Fruit fly (Drosophila melanogaster): ENCODE measurements around the gene GlcAT-I.
A peak's percentile ranks its signal among the peaks of the same experiment; 100 is the strongest.

The GlcAT-I gene

dm6 chrX:4105830-4106233 lies 25.2 kb upstream of the GlcAT-I start, which contains the start of gene cib:
Gene cib, plus strand, starts transcription at chrX:4106113.
- TF ChIP-seq B-H1 (GFP tag; IDR thresholded peaks at IDR 0.05) = no peak; the same call in 2 of the 3 replicates
- TF ChIP-seq Lim3 (GFP tag; IDR thresholded peaks at IDR 0.05) = no peak
- TF ChIP-seq lov (optimal IDR thresholded peaks at IDR 0.05) = no peak
- TF ChIP-seq lov (GFP tag; IDR thresholded peaks at IDR 0.05) = no peak
- no peak for TF ChIP-seq ab (GFP tag; optimal IDR thresholded peaks at IDR 0.05)
- no peak for TF ChIP-seq lmd (GFP tag; IDR thresholded peaks at IDR 0.05)
- no peak for TF ChIP-seq H15 (GFP tag; IDR thresholded peaks at IDR 0.05)
- no peak for TF ChIP-seq stc (GFP tag; IDR thresholded peaks at IDR 0.05)
- TF ChIP-seq ato (GFP tag; IDR thresholded peaks at IDR 0.05; ENCODE audit: partially characterized antibody) = peak; percentile 81; the same call in 1 of the 2 replicates
- no peak for TF ChIP-seq org-1 (GFP tag; optimal IDR thresholded peaks at IDR 0.05)
- no peak for TF ChIP-seq dimm (GFP tag; IDR thresholded peaks at IDR 0.05)
- peak; percentile 28; the same call in 1 of the 2 replicates for TF ChIP-seq CG14014 (GFP tag; IDR thresholded peaks at IDR 0.05)
- TF ChIP-seq maf-S (GFP tag; optimal IDR thresholded peaks at IDR 0.05) = peak; percentile 22
- peak; percentile 13 for TF ChIP-seq CG3281 (GFP tag; optimal IDR thresholded peaks at IDR 0.05)
- no peak for TF ChIP-seq repo (GFP tag; optimal IDR thresholded peaks at IDR 0.05)
- no peak for TF ChIP-seq CG5245 (GFP tag; optimal IDR thresholded peaks at IDR 0.05)
- TF ChIP-seq CG10209 (GFP tag; optimal IDR thresholded peaks at IDR 0.05) = peak; percentile 17
- TF ChIP-seq CG4404 (GFP tag; IDR thresholded peaks at IDR 0.05) = no peak
- TF ChIP-seq CG9437 (GFP tag; optimal IDR thresholded peaks at IDR 0.05) = no peak
- no peak for TF ChIP-seq cas (GFP tag; IDR thresholded peaks at IDR 0.05)
- TF ChIP-seq Dfd (GFP tag; optimal IDR thresholded peaks at IDR 0.05) = no peak
- TF ChIP-seq Ada2b (GFP tag; IDR thresholded peaks at IDR 0.05) = no peak
- TF ChIP-seq CG2129 (GFP tag; IDR thresholded peaks at IDR 0.05; ENCODE audit: partially characterized antibody) = peak; percentile 60
- no peak for TF ChIP-seq Atf6 (GFP tag; IDR thresholded peaks at IDR 0.05)
- TF ChIP-seq CG12236 (GFP tag; optimal IDR thresholded peaks at IDR 0.05) = peak; percentile 29
- peak; percentile 98 for TF ChIP-seq CG9797 (GFP tag; optimal IDR thresholded peaks at IDR 0.05)
- TF ChIP-seq pho (GFP tag; optimal IDR thresholded peaks at IDR 0.05) = no peak
- peak; percentile 47 for TF ChIP-seq CG7928 (GFP tag; optimal IDR thresholded peaks at IDR 0.05)
- TF ChIP-seq chinmo (GFP tag; IDR thresholded peaks at IDR 0.05; ENCODE audit: partially characterized antibody) = no peak; the same call in 2 of the 4 replicates
- TF ChIP-seq E2f1 (GFP tag; IDR thresholded peaks at IDR 0.05) = no peak
- no peak for TF ChIP-seq ash1 (GFP tag; optimal IDR thresholded peaks at IDR 0.05)
- TF ChIP-seq cad (GFP tag; optimal IDR thresholded peaks at IDR 0.05) = no peak
- no peak for TF ChIP-seq eve (GFP tag; optimal IDR thresholded peaks at IDR 0.05)
- TF ChIP-seq CG2678 (tag; optimal IDR thresholded peaks at IDR 0.05) = no peak
- peak; percentile 28 for TF ChIP-seq scrt (GFP tag; optimal IDR thresholded peaks at IDR 0.05)
- TF ChIP-seq Meics (GFP tag; optimal IDR thresholded peaks at IDR 0.05) = peak; percentile 15
- peak; percentile 49 for TF ChIP-seq nom (GFP tag; optimal IDR thresholded peaks at IDR 0.05)
- no peak for TF ChIP-seq ttk (GFP tag; IDR thresholded peaks at IDR 0.05)
- no peak for TF ChIP-seq CG18011 (GFP tag; optimal IDR thresholded peaks at IDR 0.05)
- TF ChIP-seq CG1529 (GFP tag; optimal IDR thresholded peaks at IDR 0.05) = no peak
- peak; percentile 15 for TF ChIP-seq sd (tag; optimal IDR thresholded peaks at IDR 0.05)
- peak; percentile 57 for TF ChIP-seq CG13894 (tag; optimal IDR thresholded peaks at IDR 0.05)
- peak; percentile 81 for TF ChIP-seq hbn (GFP tag; IDR thresholded peaks at IDR 0.05; ENCODE audit: partially characterized antibody)
- peak; percentile 47 for TF ChIP-seq CG2120 (GFP tag; optimal IDR thresholded peaks at IDR 0.05)
- no peak for TF ChIP-seq wdn (GFP tag; IDR thresholded peaks at IDR 0.05)
- peak; percentile 81 for TF ChIP-seq knrl (GFP tag; IDR thresholded peaks at IDR 0.05; ENCODE audit: partially characterized antibody)
- no peak for TF ChIP-seq Poxn (GFP tag; IDR thresholded peaks at IDR 0.05)
- TF ChIP-seq prd (optimal IDR thresholded peaks at IDR 0.05) = no peak
- TF ChIP-seq prd (GFP tag; IDR thresholded peaks at IDR 0.05) = peak; percentile 36; the same call in 1 of the 3 replicates
- peak; percentile 38 for TF ChIP-seq CG12391 (tag; optimal IDR thresholded peaks at IDR 0.05)
- TF ChIP-seq az2 (GFP tag; optimal IDR thresholded peaks at IDR 0.05) = no peak
- TF ChIP-seq CG13424 (tag; optimal IDR thresholded peaks at IDR 0.05) = peak; percentile 13
